Fruit fly (Drosophila melanogaster): ENCODE results near the gene GstD2.
A peak's percentile ranks its signal among the peaks of the same experiment; 100 is the strongest.

GstD2 gene

dm6 chr3R:12372800-12373199, 1.0 kb downstream of the GstD2 start, which contains the start of gene GstD3:
TSS of gene GstD3 (plus strand) at chr3R:12373068.
- peak; percentile 15; the same call in 1 of the 3 replicates for TF ChIP-seq Opbp (GFP tag; IDR thresholded peaks at IDR 0.05; ENCODE audit: partially characterized antibody)
- peak; percentile 15 for TF ChIP-seq nom (GFP tag; optimal IDR thresholded peaks at IDR 0.05)
- peak; percentile 12 to 31 for TF ChIP-seq Trl (optimal IDR thresholded peaks at IDR 0.05)
- TF ChIP-seq Trl (GFP tag; optimal IDR thresholded peaks at IDR 0.05) = no peak
- peak; percentile 4 for TF ChIP-seq CG12769 (tag; optimal IDR thresholded peaks at IDR 0.05)
- TF ChIP-seq cg (GFP tag; optimal IDR thresholded peaks at IDR 0.05) = peak; percentile 65
- no peak for TF ChIP-seq ash1 (GFP tag; optimal IDR thresholded peaks at IDR 0.05)
- peak; percentile 94 for TF ChIP-seq sug (tag; optimal IDR thresholded peaks at IDR 0.05)
- 0 out of 3 replicates have a peak, but pooled peaks have one; percentile 44 for TF ChIP-seq CG2199 (GFP tag; IDR thresholded peaks at IDR 0.05)
- no peak for TF ChIP-seq CG10462 (GFP tag; optimal IDR thresholded peaks at IDR 0.05)
- TF ChIP-seq CG2875 (GFP tag; optimal IDR thresholded peaks at IDR 0.05) = no peak

- TF ChIP-seq Bgb (GFP tag; IDR thresholded peaks at IDR 0.05; ENCODE audit: partially characterized antibody) (no peak), TFAM (GFP tag; optimal IDR thresholded peaks at IDR 0.05) (no peak), exex (tag; optimal IDR thresholded peaks at IDR 0.05) (peak; percentile 23), CG18476 (GFP tag; optimal IDR thresholded peaks at IDR 0.05) (no peak), Kr (GFP tag; optimal IDR thresholded peaks at IDR 0.05) (no peak)
Observed at dm6 chr3R:12373800-12374199, 2.0 kb downstream of the GstD2 start, which contains the start of gene GstD4. TSS of gene GstD4 (plus strand) at chr3R:12374100.

DNA sequence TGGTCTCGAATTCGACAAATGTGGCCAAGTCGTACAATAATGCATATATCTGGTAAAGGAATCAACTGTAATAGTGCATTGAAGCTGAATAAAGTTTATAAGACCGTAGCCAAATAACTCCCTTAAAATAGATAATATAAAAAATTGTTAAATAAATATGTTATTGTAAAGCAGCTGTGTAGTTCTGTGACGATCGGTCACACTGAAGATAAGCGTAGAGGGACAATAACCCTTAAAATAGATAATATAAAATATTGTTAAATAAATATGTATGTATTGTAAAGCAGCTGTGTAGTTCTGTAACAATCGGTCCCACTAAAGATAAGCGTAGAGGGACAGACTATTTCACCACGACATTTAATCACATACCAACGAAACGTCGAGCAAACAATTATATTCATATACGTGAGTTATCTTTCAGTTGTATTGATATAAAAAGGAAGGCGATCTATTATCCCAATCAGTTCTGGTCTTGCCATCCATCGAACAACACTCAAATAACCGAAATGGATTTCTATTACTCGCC, 3.5 kb downstream of the GstD2 start, which contains the start of gene GstD5:
TSS of gene GstD5 (plus strand) at position 476 of the 526 bp plus-strand sequence.
- TF ChIP-seq CrebB (tag; optimal IDR thresholded peaks at IDR 0.05) = no peak
- TF ChIP-seq Pdp1 (GFP tag; optimal IDR thresholded peaks at IDR 0.05) = no peak
- TF ChIP-seq CG6689 (GFP tag; IDR thresholded peaks at IDR 0.05) = no peak
- TF ChIP-seq CG8924 (tag; optimal IDR thresholded peaks at IDR 0.05) = peak; percentile 2
- TF ChIP-seq amos (GFP tag; IDR thresholded peaks at IDR 0.05; ENCODE audit: partially characterized antibody) = 0 out of 2 replicates have a peak, but pooled peaks have one; percentile 8
- peak; percentile 5 for TF ChIP-seq CG10267 (tag; optimal IDR thresholded peaks at IDR 0.05)
- peak; percentile 62 for TF ChIP-seq exex (tag; optimal IDR thresholded peaks at IDR 0.05)
- no peak for TF ChIP-seq Myb (GFP tag; optimal IDR thresholded peaks at IDR 0.05)
- TF ChIP-seq ewg (GFP tag; optimal IDR thresholded peaks at IDR 0.05) = no peak
- TF ChIP-seq stwl (tag; optimal IDR thresholded peaks at IDR 0.05) = peak; percentile 98
- TF ChIP-seq CG12942 (GFP tag; optimal IDR thresholded peaks at IDR 0.05) = no peak
- TF ChIP-seq Awh (GFP tag; IDR thresholded peaks at IDR 0.05) = no peak
- TF ChIP-seq cg (GFP tag; optimal IDR thresholded peaks at IDR 0.05) = peak; percentile 10
- no peak for TF ChIP-seq CG13624 (GFP tag; optimal IDR thresholded peaks at IDR 0.05)

dm6 chr3R:12376828-12377227, 5.1 kb downstream of the GstD2 start, which contains the start of gene GstD6:
TSS of gene GstD6 (plus strand) at chr3R:12377128.
- no peak for TF ChIP-seq CG3163 (GFP tag; optimal IDR thresholded peaks at IDR 0.05)
- TF ChIP-seq trh (GFP tag; optimal IDR thresholded peaks at IDR 0.05) = no peak
- no peak for TF ChIP-seq HLH54F (GFP tag; optimal IDR thresholded peaks at IDR 0.05)
- TF ChIP-seq Hand (GFP tag; optimal IDR thresholded peaks at IDR 0.05) = no peak
- no peak for TF ChIP-seq CG15073 (GFP tag; optimal IDR thresholded peaks at IDR 0.05)
- no peak for TF ChIP-seq esg (GFP tag; conservative IDR thresholded peaks at IDR 0.05)
- TF ChIP-seq CG17802 (tag; optimal IDR thresholded peaks at IDR 0.05) = no peak
- no peak for TF ChIP-seq Drgx (GFP tag; IDR thresholded peaks at IDR 0.05)
- no peak for TF ChIP-seq ara (GFP tag; IDR thresholded peaks at IDR 0.05)
- no peak for TF ChIP-seq Abd-B (GFP tag; optimal IDR thresholded peaks at IDR 0.05)
- TF ChIP-seq CG31365 (tag; optimal IDR thresholded peaks at IDR 0.05) = no peak
- no peak for TF ChIP-seq dmrt11E (tag; optimal IDR thresholded peaks at IDR 0.05)
- no peak for TF ChIP-seq CG11085 (GFP tag; IDR thresholded peaks at IDR 0.05)
- TF ChIP-seq BtbVII (GFP tag; optimal IDR thresholded peaks at IDR 0.05) = no peak
- TF ChIP-seq CG9817 (tag; optimal IDR thresholded peaks at IDR 0.05) = no peak
- TF ChIP-seq CG10543 (GFP tag; optimal IDR thresholded peaks at IDR 0.05) = no peak
- no peak for TF ChIP-seq HLH4C (GFP tag; IDR thresholded peaks at IDR 0.05; ENCODE audit: partially characterized antibody)

All from whole organism, embryonic.